Worm (Caenorhabditis elegans): ENCODE measurements around the gene K11G12.6.

DNA sequence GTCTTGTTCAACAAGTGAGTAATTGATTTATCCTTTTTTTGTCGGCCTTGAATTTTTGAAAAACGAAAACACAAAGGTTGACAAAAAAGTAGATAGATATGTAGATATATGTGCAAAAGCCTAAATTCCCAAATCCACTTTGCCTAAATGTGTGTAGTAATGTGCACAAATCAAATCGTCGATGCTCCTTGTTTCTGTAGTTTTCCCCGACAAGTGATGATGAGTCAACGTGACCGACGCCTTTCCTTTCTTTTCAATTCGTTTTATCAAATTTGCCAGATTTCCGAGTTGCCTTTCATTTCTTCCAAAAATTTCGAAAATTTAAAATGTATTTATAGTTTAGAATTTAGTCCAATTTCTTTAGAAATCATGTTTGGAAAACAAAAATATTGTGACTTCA is 24.3 kb downstream of the K11G12.6 start:
- TF ChIP-seq egl-27 (tag; optimal IDR thresholded peaks at IDR 0.05) (no peak), R02D3.7 (tag; optimal IDR thresholded peaks at IDR 0.05) (no peak), lin-13 (GFP tag; optimal IDR thresholded peaks at IDR 0.05) (no peak), C34F6.9 (tag; optimal IDR thresholded peaks at IDR 0.05) (no peak), nhr-77 (tag; optimal IDR thresholded peaks at IDR 0.05) (no peak), nhr-6 (tag; optimal IDR thresholded peaks at IDR 0.05) (no peak), nhr-11 (tag; optimal IDR thresholded peaks at IDR 0.05) (no peak)
